Worm (Caenorhabditis elegans) whole organism, L1 larva: ENCODE measurements around the gene nas-11.
A peak's percentile ranks its signal among the peaks of the same experiment; 100 is the strongest.

Experiments
- C04F5.9 ChIP-seq: sonication (generic microtip); optimal IDR thresholded peaks from 2 replicates; lab custom pipeline; 2016; ENCODE audit warnings: missing genetic modification characterization, missing compliant biosample characterization
- C16A3.4 ChIP-seq: fragments of 150-350 bp; optimal IDR thresholded peaks from 2 replicates; lab custom pipeline; 2014; ENCODE audit warnings: missing biosample characterization, missing genetic modification characterization
- C34B4.2 ChIP-seq: sonication (generic microtip); optimal IDR thresholded peaks from 2 replicates; lab custom pipeline; 2017; ENCODE audit warnings: mild to moderate bottlenecking, missing genetic modification characterization, missing compliant biosample characterization
- F16B12.6 ChIP-seq: fragments of 150-350 bp; optimal IDR thresholded peaks from 2 replicates; lab custom pipeline; 2014; ENCODE audit warnings: missing biosample characterization, missing genetic modification characterization
- aha-1 ChIP-seq: fragments of 150-350 bp; optimal IDR thresholded peaks from 2 replicates; lab custom pipeline; 2014; ENCODE audit warnings: missing biosample characterization, missing genetic modification characterization
- alr-1 ChIP-seq: fragments of 200-800 bp; sonication (Bioruptor generic); optimal IDR thresholded peaks from 2 replicates; lab custom pipeline; 2018; ENCODE audit warnings: borderline replicate concordance, mild to moderate bottlenecking, missing genetic modification characterization, missing compliant biosample characterization
- ama-1 ChIP-seq: fragments of 150-350 bp; optimal IDR thresholded peaks from 2 replicates; lab custom pipeline; 2014
- ceh-63 ChIP-seq: fragments of 200-800 bp; sonication (Bioruptor generic); optimal IDR thresholded peaks from 2 replicates; lab custom pipeline; 2018; ENCODE audit warnings: mild to moderate bottlenecking, missing genetic modification characterization, missing compliant biosample characterization
- ceh-8 ChIP-seq: fragments of 200-800 bp; sonication (Bioruptor generic); optimal IDR thresholded peaks from 2 replicates; lab custom pipeline; 2018; ENCODE audit warnings: mild to moderate bottlenecking, missing genetic modification characterization, moderate library complexity, missing compliant biosample characterization
- ceh-82 ChIP-seq, 3 experiments: fragments of 150-350 bp in 1 of 3; sonication (generic microtip) in 2 of 3; optimal IDR thresholded peaks; 2 replicates each; lab custom pipeline; 2014 to 2017; ENCODE audit warnings: missing biosample characterization in 3 of 3, missing genetic modification characterization in 3 of 3
- ceh-88 ChIP-seq: fragments of 200-800 bp; sonication (Bioruptor generic); IDR thresholded peaks from 2 replicates; pipeline ENCODE4 v1.3.6; 2022; ENCODE audit warnings: missing genetic modification characterization, missing compliant biosample characterization
- ces-1 ChIP-seq: fragments of 150-350 bp; optimal IDR thresholded peaks from 2 replicates; lab custom pipeline; 2014; ENCODE audit warnings: missing biosample characterization, missing genetic modification reagents, missing genetic modification characterization
- dpl-1 ChIP-seq, 3 experiments: fragments of 150-350 bp in 2 of 3; sonication (generic microtip) in 1 of 3; optimal IDR thresholded peaks; 2 replicates each; lab custom pipeline; 2014 to 2017; ENCODE audit warnings: missing biosample characterization in 3 of 3, missing genetic modification characterization in 3 of 3, missing genetic modification reagents in 3 of 3
- dsc-1 ChIP-seq: sonication (generic microtip); optimal IDR thresholded peaks from 2 replicates; lab custom pipeline; 2016; ENCODE audit warnings: mild to moderate bottlenecking, missing genetic modification characterization, missing compliant biosample characterization
- efl-1 ChIP-seq, 4 experiments: fragments of 150-350 bp; optimal IDR thresholded peaks in 3 of 4; peaks in 1 of 4; 1 replicate in 1 of 4; 2 replicates in 3 of 4; lab custom pipeline; 2014; ENCODE audit warnings: missing biosample characterization in 2 of 4, missing genetic modification characterization in 2 of 4, missing genetic modification reagents in 2 of 4
- elt-2 ChIP-seq: sonication (generic microtip); optimal IDR thresholded peaks from 2 replicates; lab custom pipeline; 2016; ENCODE audit warnings: missing genetic modification characterization, mild to moderate bottlenecking, inconsistent platforms, missing compliant biosample characterization, missing genetic modification reagents
- elt-3 ChIP-seq, 6 experiments: fragments of 150-350 bp in 1 of 6; sonication (generic microtip); optimal IDR thresholded peaks; 2 replicates each; lab custom pipeline; 2017 to 2018; ENCODE audit warnings: missing biosample characterization in 6 of 6, missing genetic modification characterization in 6 of 6, inconsistent platforms in 1 of 6
- ets-5 ChIP-seq: fragments of 200-800 bp; sonication (Bioruptor generic); IDR thresholded peaks from 2 replicates; pipeline ENCODE4 v1.3.6; 2022; ENCODE audit warnings: missing genetic modification characterization, missing compliant biosample characterization
- fkh-10 ChIP-seq: sonication (generic microtip); optimal IDR thresholded peaks from 2 replicates; lab custom pipeline; 2017; ENCODE audit warnings: missing biosample characterization, missing genetic modification reagents, missing genetic modification characterization
- fkh-4 ChIP-seq: sonication (generic microtip); optimal IDR thresholded peaks from 2 replicates; lab custom pipeline; 2016; ENCODE audit warnings: missing compliant biosample characterization, missing genetic modification characterization, borderline replicate concordance
- grh-1 ChIP-seq: fragments of 200-800 bp; sonication (Bioruptor generic); IDR thresholded peaks from 2 replicates; pipeline ENCODE4 v1.3.6; 2022; ENCODE audit warnings: missing genetic modification reagents, missing genetic modification characterization, missing compliant biosample characterization
- hlh-4 ChIP-seq: sonication (generic microtip); optimal IDR thresholded peaks from 2 replicates; lab custom pipeline; 2016; ENCODE audit warnings: mild to moderate bottlenecking, missing genetic modification characterization, missing compliant biosample characterization
- hpl-2 ChIP-seq: fragments of 150-350 bp; optimal IDR thresholded peaks from 2 replicates; lab custom pipeline; 2014; ENCODE audit warnings: missing biosample characterization, missing genetic modification reagents, missing genetic modification characterization
- irx-1 ChIP-seq: sonication (generic microtip); optimal IDR thresholded peaks from 2 replicates; lab custom pipeline; 2016; ENCODE audit warnings: missing genetic modification characterization, missing compliant biosample characterization
- isw-1 ChIP-seq: fragments of 200-800 bp; sonication (Bioruptor generic); IDR thresholded peaks from 2 replicates; pipeline ENCODE4 v1.3.6; 2022; ENCODE audit warnings: missing genetic modification characterization, missing compliant biosample characterization
- jun-1 ChIP-seq: fragments of 150-350 bp; optimal IDR thresholded peaks from 2 replicates; lab custom pipeline; 2014; ENCODE audit warnings: missing biosample characterization, missing genetic modification reagents, missing genetic modification characterization
- lin-35 ChIP-seq, 2 experiments: fragments of 150-350 bp; optimal IDR thresholded peaks; 2 replicates each; lab custom pipeline; 2014; ENCODE audit warnings: missing biosample characterization in 2 of 2, missing genetic modification characterization in 2 of 2, missing genetic modification reagents in 2 of 2
- lin-39 ChIP-seq: fragments of 150-350 bp; optimal IDR thresholded peaks from 2 replicates; lab custom pipeline; 2014; ENCODE audit warnings: missing biosample characterization, missing genetic modification reagents, missing genetic modification characterization
- lsy-2 ChIP-seq, 2 experiments: fragments of 150-350 bp; optimal IDR thresholded peaks; 2 replicates each; lab custom pipeline; 2014; ENCODE audit warnings: missing biosample characterization in 2 of 2, missing genetic modification characterization in 2 of 2
- mef-2 ChIP-seq: fragments of 150-350 bp; optimal IDR thresholded peaks from 2 replicates; lab custom pipeline; 2014; ENCODE audit warnings: missing biosample characterization, missing genetic modification characterization
- mep-1 ChIP-seq: fragments of 150-350 bp; optimal IDR thresholded peaks from 2 replicates; lab custom pipeline; 2014; ENCODE audit warnings: missing biosample characterization, missing genetic modification characterization
- nhr-19 ChIP-seq: fragments of 200-800 bp; sonication (Bioruptor generic); conservative IDR thresholded peaks from 2 replicates; pipeline ENCODE4 v1.3.6; 2022; ENCODE audit warnings: missing genetic modification characterization, missing compliant biosample characterization
- nhr-28 ChIP-seq: fragments of 150-350 bp; optimal IDR thresholded peaks from 2 replicates; lab custom pipeline; 2014; ENCODE audit warnings: missing biosample characterization, missing genetic modification characterization
- nhr-71 ChIP-seq: sonication (generic microtip); optimal IDR thresholded peaks from 2 replicates; lab custom pipeline; 2016; ENCODE audit warnings: mild to moderate bottlenecking, missing genetic modification characterization, moderate library complexity, missing compliant biosample characterization
- nhr-76 ChIP-seq: sonication (generic microtip); optimal IDR thresholded peaks from 2 replicates; lab custom pipeline; 2017; ENCODE audit warnings: missing biosample characterization, missing genetic modification characterization
- nhr-84 ChIP-seq: sonication (generic microtip); optimal IDR thresholded peaks from 2 replicates; lab custom pipeline; 2017; ENCODE audit warnings: missing biosample characterization, missing genetic modification characterization
- nhr-85 ChIP-seq: sonication (generic microtip); peaks from one replicate; lab custom pipeline; 2016; ENCODE audit warnings: missing genetic modification characterization, inconsistent platforms, missing compliant biosample characterization
- pqm-1 ChIP-seq: sonication (generic microtip); optimal IDR thresholded peaks from 3 replicates; lab custom pipeline; 2017; ENCODE audit warnings: missing biosample characterization, missing genetic modification characterization
- rnt-1 ChIP-seq: sonication (generic microtip); optimal IDR thresholded peaks from 2 replicates; lab custom pipeline; 2016; ENCODE audit warnings: mild to moderate bottlenecking, missing genetic modification characterization, moderate library complexity, missing compliant biosample characterization
- skn-1 ChIP-seq: fragments of 150-350 bp; optimal IDR thresholded peaks from 2 replicates; lab custom pipeline; 2014; ENCODE audit warnings: missing biosample characterization, missing genetic modification characterization
- snu-23 ChIP-seq: sonication (generic microtip); optimal IDR thresholded peaks from 2 replicates; lab custom pipeline; 2016; ENCODE audit warnings: missing genetic modification characterization, missing compliant biosample characterization
- sox-4 ChIP-seq: sonication (generic microtip); optimal IDR thresholded peaks from 2 replicates; lab custom pipeline; 2016; ENCODE audit warnings: missing genetic modification characterization, missing compliant biosample characterization
- sptf-1 ChIP-seq: fragments of 150-350 bp; optimal IDR thresholded peaks from 2 replicates; lab custom pipeline; 2014; ENCODE audit warnings: missing biosample characterization, missing genetic modification characterization
- sup-37 ChIP-seq: fragments of 200-800 bp; sonication (Bioruptor generic); optimal IDR thresholded peaks from 2 replicates; lab custom pipeline; 2018; ENCODE audit warnings: mild to moderate bottlenecking, missing genetic modification characterization, missing compliant biosample characterization
- swsn-7 ChIP-seq: sonication (generic microtip); optimal IDR thresholded peaks from 2 replicates; lab custom pipeline; 2016; ENCODE audit warnings: missing genetic modification characterization, missing compliant biosample characterization
- unc-30 ChIP-seq: sonication (generic microtip); optimal IDR thresholded peaks from 2 replicates; lab custom pipeline; 2017; ENCODE audit warnings: missing biosample characterization, missing genetic modification characterization
- vab-15 ChIP-seq: sonication (generic microtip); optimal IDR thresholded peaks from 2 replicates; lab custom pipeline; 2017; ENCODE audit warnings: missing genotype, mild to moderate bottlenecking, missing genetic modification characterization, missing compliant biosample characterization
- xbp-1 ChIP-seq: sonication (generic microtip); optimal IDR thresholded peaks from 2 replicates; lab custom pipeline; 2016; ENCODE audit warnings: missing genetic modification characterization, missing compliant biosample characterization
- zag-1 ChIP-seq: fragments of 150-350 bp; optimal IDR thresholded peaks from 2 replicates; lab custom pipeline; 2014; ENCODE audit warnings: missing biosample characterization, missing genetic modification characterization
- zip-4 ChIP-seq: fragments of 200-800 bp; sonication (Bioruptor generic); optimal IDR thresholded peaks from 2 replicates; lab custom pipeline; 2018; ENCODE audit warnings: mild to moderate bottlenecking, missing genetic modification characterization, moderate library complexity, missing compliant biosample characterization
- ztf-11 ChIP-seq, 2 experiments: sonication (generic microtip); optimal IDR thresholded peaks; 2 replicates each; lab custom pipeline; 2016 to 2017; ENCODE audit warnings: missing genetic modification characterization in 2 of 2, missing biosample characterization in 1 of 2, missing compliant biosample characterization in 1 of 2
- ztf-4 ChIP-seq: fragments of 150-350 bp; optimal IDR thresholded peaks from 2 replicates; lab custom pipeline; 2014; ENCODE audit warnings: missing biosample characterization, missing genetic modification characterization

Gene nas-11

ce11 chrX:6737329-6738008 is 24.1 kb downstream of the nas-11 start (continued):
- TF ChIP-seq ztf-11 (tag; optimal IDR thresholded peaks at IDR 0.05; lab: Kevin White, UChicago) (peak in 1 of 2 experiments; percentile 63), elt-2 (tag; lab: Kevin White, UChicago) (peak; percentile 89), F16B12.6 (tag; lab: Kevin White, UChicago) (no peak), ces-1 (no peak), fkh-4 (tag; lab: Kevin White, UChicago) (peak; percentile 40), jun-1 (tag; lab: Kevin White, UChicago) (peak; percentile 80), sptf-1 (tag; lab: Kevin White, UChicago) (no peak), grh-1 (GFP tag; lab: Robert Waterston, UW) (peak; percentile 94), isw-1 (peak; percentile 50), swsn-7 (tag; lab: Kevin White, UChicago) (peak; percentile 91), lin-39 (tag; lab: Kevin White, UChicago) (peak; percentile 50), nhr-85 (tag; lab: Kevin White, UChicago) (peak; percentile 100), snu-23 (GFP tag; lab: Kevin White, UChicago) (peak; percentile 97), skn-1 (tag; lab: Kevin White, UChicago) (peak; percentile 78), zip-4 (GFP tag; lab: Kevin White, UChicago) (peak; percentile 56), unc-30 (no peak), xbp-1 (tag; lab: Kevin White, UChicago) (peak; percentile 97), hlh-4 (tag; lab: Kevin White, UChicago) (no peak), ceh-63 (no peak), fkh-10 (GFP tag; lab: Kevin White, UChicago) (peak; percentile 64), dsc-1 (tag; lab: Kevin White, UChicago) (peak; percentile 91), dpl-1 (GFP tag; optimal IDR thresholded peaks at IDR 0.05; lab: Kevin White, UChicago) (peak; percentile 25 to 48 (median 42)), zag-1 (no peak), nhr-71 (tag; lab: Kevin White, UChicago) (peak; percentile 99), mep-1 (tag; lab: Kevin White, UChicago) (peak; percentile 78), alr-1 (tag; lab: Kevin White, UChicago) (no peak), elt-3 (tag; optimal IDR thresholded peaks at IDR 0.05; lab: Kevin White, UChicago) (peak in 5 of 6 experiments; percentile 16 to 98 (median 63)), ceh-82 (tag; optimal IDR thresholded peaks at IDR 0.05; lab: Kevin White, UChicago) (peak in 2 of 3 experiments; percentile 45 to 54), sox-4 (tag; lab: Kevin White, UChicago) (peak; percentile 58), ama-1 (lab: Kevin White, UChicago) (no peak), lin-35 (GFP tag; optimal IDR thresholded peaks at IDR 0.05; lab: Kevin White, UChicago) (peak; percentile 56 to 75), nhr-19 (peak; percentile 95), nhr-76 (tag; lab: Kevin White, UChicago) (peak; percentile 11), C04F5.9 (tag; lab: Kevin White, UChicago) (peak; percentile 23), ceh-88 (GFP tag; lab: Robert Waterston, UW) (peak; percentile 83), ets-5 (GFP tag; lab: Robert Waterston, UW) (no peak), C34B4.2 (tag; lab: Kevin White, UChicago) (no peak), C16A3.4 (tag; lab: Kevin White, UChicago) (peak; percentile 68), ceh-8 (GFP tag; lab: Kevin White, UChicago) (no peak), efl-1 (optimal IDR thresholded peaks at IDR 0.05; lab: Kevin White, UChicago) (peak; percentile 54 to 59), efl-1 (GFP tag; optimal IDR thresholded peaks at IDR 0.05 in 1 of 2; lab: Kevin White, UChicago) (peak; percentile 27 to 93), nhr-84 (tag; lab: Kevin White, UChicago) (no peak), mef-2 (tag; lab: Kevin White, UChicago) (peak; percentile 89), lsy-2 (tag; optimal IDR thresholded peaks at IDR 0.05; lab: Kevin White, UChicago) (peak; percentile 75 to 82), sup-37 (GFP tag; lab: Kevin White, UChicago) (peak; percentile 82), nhr-28 (tag; lab: Kevin White, UChicago) (no peak), hpl-2 (no peak), aha-1 (tag; lab: Kevin White, UChicago) (no peak), irx-1 (peak; percentile 91), ztf-4 (tag; lab: Kevin White, UChicago) (peak; percentile 93), rnt-1 (tag; lab: Kevin White, UChicago) (peak; percentile 90), vab-15 (tag; lab: Kevin White, UChicago) (peak; percentile 48), pqm-1 (tag; lab: Kevin White, UChicago) (no peak)
